Worm (Caenorhabditis elegans): ENCODE results near the gene srh-209.

ce11 chrV:18382590-18382989 is 22.1 kb downstream of the srh-209 start, which contains the start of gene nhr-288:
- no peak for TF ChIP-seq ama-1 (optimal IDR thresholded peaks at IDR 0.05)
- no peak for TF ChIP-seq fkh-2 (tag; optimal IDR thresholded peaks at IDR 0.05)
- TF ChIP-seq ZK546.5 (tag; optimal IDR thresholded peaks at IDR 0.05), result no peak
- TF ChIP-seq fkh-10 (GFP tag; optimal IDR thresholded peaks at IDR 0.05), result no peak
- TF ChIP-seq mdl-1 (tag; optimal IDR thresholded peaks at IDR 0.05), result no peak
- TF ChIP-seq snpc-4 (tag; optimal IDR thresholded peaks at IDR 0.05), result no peak
- TF ChIP-seq nhr-11 (tag; optimal IDR thresholded peaks at IDR 0.05), result no peak
- TF ChIP-seq ceh-28 (tag; optimal IDR thresholded peaks at IDR 0.05), result no peak
- no peak for TF ChIP-seq nfya-1 (tag; optimal IDR thresholded peaks at IDR 0.05; ENCODE audit: insufficient read depth)
- TF ChIP-seq nhr-77 (tag; optimal IDR thresholded peaks at IDR 0.05), result no peak
- no peak for TF ChIP-seq unc-62 (GFP tag; optimal IDR thresholded peaks at IDR 0.05)

Data from whole organism, L3 larva.